Fruit fly (Drosophila melanogaster) whole organism, embryonic: ENCODE data around the gene CG31445.
A peak's percentile ranks its signal among the peaks of the same experiment; 100 is the strongest.

Experiments
- Asciz ChIP-seq: fragments of 200-800 bp; sonication (Bioruptor generic); optimal IDR thresholded peaks from 2 replicates; lab custom pipeline; 2017; ENCODE audit warnings: missing biosample characterization, mild to moderate bottlenecking, missing genetic modification characterization, missing genetic modification reagents
- Atf-2 ChIP-seq: fragments of 200-800 bp; sonication (Bioruptor generic); optimal IDR thresholded peaks from 2 replicates; lab custom pipeline; 2016; ENCODE audit warnings: missing biosample characterization, missing genetic modification characterization
- Bdp1 ChIP-seq: fragments of 200-800 bp; sonication (Bioruptor generic); optimal IDR thresholded peaks from 3 replicates; lab custom pipeline; 2016; ENCODE audit warnings: missing biosample characterization, missing genetic modification characterization
- CG11456 ChIP-seq: fragments of 200-800 bp; sonication (Bioruptor generic); IDR thresholded peaks from 3 replicates; pipeline ENCODE4 v1.3.6; 2022; ENCODE audit warnings: missing biosample characterization, missing genetic modification characterization
- CG12769 ChIP-seq: fragments of 200-800 bp; sonication (Bioruptor generic); optimal IDR thresholded peaks from 2 replicates; lab custom pipeline; 2019; ENCODE audit warnings: missing biosample characterization, mild to moderate bottlenecking, missing genetic modification characterization, moderate library complexity
- CG15696 ChIP-seq: fragments of 200-800 bp; sonication (Bioruptor generic); optimal IDR thresholded peaks from 2 replicates; lab custom pipeline; 2019; ENCODE audit warnings: missing biosample characterization, mild to moderate bottlenecking, missing genetic modification characterization, moderate library complexity
- CG1603 ChIP-seq: fragments of 200-800 bp; sonication (Bioruptor generic); optimal IDR thresholded peaks from 2 replicates; lab custom pipeline; 2019; ENCODE audit warnings: missing biosample characterization, mild to moderate bottlenecking, missing genetic modification characterization, moderate library complexity
- CG17568 ChIP-seq: fragments of 200-800 bp; sonication (Bioruptor generic); optimal IDR thresholded peaks from 2 replicates; lab custom pipeline; 2018; ENCODE audit warnings: missing biosample characterization, mild to moderate bottlenecking, missing genetic modification characterization, moderate library complexity
- CG1832 ChIP-seq: fragments of 200-800 bp; sonication (Bioruptor generic); optimal IDR thresholded peaks from 2 replicates; lab custom pipeline; 2017; ENCODE audit warnings: missing biosample characterization, mild to moderate bottlenecking, missing genetic modification characterization, inconsistent platforms
- CG2120 ChIP-seq: fragments of 200-800 bp; sonication (Bioruptor generic); optimal IDR thresholded peaks from 3 replicates; lab custom pipeline; 2016; ENCODE audit warnings: missing biosample characterization, missing genetic modification characterization
- CG2875 ChIP-seq: fragments of 200-800 bp; sonication (Bioruptor generic); optimal IDR thresholded peaks from 2 replicates; lab custom pipeline; 2017; ENCODE audit warnings: missing biosample characterization, mild to moderate bottlenecking, missing genetic modification characterization, missing genetic modification reagents
- CG3065 ChIP-seq: fragments of 200-800 bp; sonication (Bioruptor generic); optimal IDR thresholded peaks from 2 replicates; lab custom pipeline; 2016; ENCODE audit warnings: missing biosample characterization, missing genetic modification characterization
- CG33213 ChIP-seq: fragments of 200-800 bp; sonication (Bioruptor generic); optimal IDR thresholded peaks from 3 replicates; lab custom pipeline; 2016; ENCODE audit warnings: missing biosample characterization, missing genetic modification characterization
- CG4730 ChIP-seq: fragments of 200-800 bp; sonication (Bioruptor generic); IDR thresholded peaks from 2 replicates; pipeline ENCODE4 v1.3.6; 2022; ENCODE audit warnings: missing biosample characterization, missing genetic modification characterization
- CG6175 ChIP-seq: fragments of 200-800 bp; sonication (Bioruptor generic); IDR thresholded peaks from 3 replicates; pipeline ENCODE4 v1.3.6; 2022; ENCODE audit warnings: missing biosample characterization, missing genetic modification characterization
- CG6654 ChIP-seq: fragments of 200-800 bp; sonication (Bioruptor generic); optimal IDR thresholded peaks from 2 replicates; lab custom pipeline; 2017; ENCODE audit warnings: missing biosample characterization, mild to moderate bottlenecking, missing genetic modification characterization
- CG6813 ChIP-seq: fragments of 200-800 bp; sonication (Bioruptor generic); optimal IDR thresholded peaks from 2 replicates; lab custom pipeline; 2017; ENCODE audit warnings: missing biosample characterization, missing genetic modification characterization, mild to moderate bottlenecking, moderate library complexity, missing genetic modification reagents
- CG8281 ChIP-seq: fragments of 200-800 bp; sonication (Bioruptor generic); optimal IDR thresholded peaks from 2 replicates; lab custom pipeline; 2018; ENCODE audit warnings: missing biosample characterization, mild to moderate bottlenecking, missing genetic modification characterization, moderate library complexity
- CG8765 ChIP-seq: fragments of 200-800 bp; sonication (Bioruptor generic); IDR thresholded peaks from 2 replicates; pipeline ENCODE4 v1.3.6; 2022; ENCODE audit warnings: missing biosample characterization, missing genetic modification characterization
- E2f1 ChIP-seq: fragments of 200-800 bp; sonication (Bioruptor generic); IDR thresholded peaks from 2 replicates; pipeline ENCODE4 v1.3.6; 2022; ENCODE audit warnings: missing biosample characterization, missing genetic modification characterization
- Ets97D ChIP-seq: fragments of 200-800 bp; sonication (Bioruptor generic); optimal IDR thresholded peaks from 3 replicates; lab custom pipeline; 2016; ENCODE audit warnings: missing biosample characterization, missing genetic modification characterization
- H15 ChIP-seq: fragments of 200-800 bp; sonication (Bioruptor generic); IDR thresholded peaks from 3 replicates; pipeline ENCODE4 v1.3.6; 2022; ENCODE audit warnings: missing biosample characterization, missing genetic modification characterization
- Hand ChIP-seq: fragments of 200-800 bp; sonication (Bioruptor generic); optimal IDR thresholded peaks from 2 replicates; lab custom pipeline; 2017; ENCODE audit warnings: mild to moderate bottlenecking, missing biosample characterization, missing genetic modification reagents, missing genetic modification characterization
- Mes4 ChIP-seq: fragments of 200-800 bp; sonication (Bioruptor generic); optimal IDR thresholded peaks from 2 replicates; lab custom pipeline; 2016; ENCODE audit warnings: missing biosample characterization, missing genetic modification characterization
- NFAT ChIP-seq: fragments of 200-800 bp; sonication (Bioruptor generic); IDR thresholded peaks from 2 replicates; pipeline ENCODE4 v1.3.6; 2022; ENCODE audit warnings: missing biosample characterization, missing genetic modification characterization
- Nf-YC ChIP-seq: fragments of 200-800 bp; optimal IDR thresholded peaks from 3 replicates; lab custom pipeline; 2019; ENCODE audit warnings: missing biosample characterization, mild to moderate bottlenecking, missing genetic modification characterization, moderate library complexity
- NfI ChIP-seq: fragments of 200-800 bp; sonication (Bioruptor generic); optimal IDR thresholded peaks from 3 replicates; lab custom pipeline; 2018; ENCODE audit warnings: missing biosample characterization, mild to moderate bottlenecking, missing genetic modification characterization, moderate library complexity
- aop ChIP-seq: fragments of 200-800 bp; sonication (Bioruptor generic); IDR thresholded peaks from 2 replicates; pipeline ENCODE4 v1.3.6; 2022; ENCODE audit warnings: missing biosample characterization, missing genetic modification characterization
- bab2 ChIP-seq: fragments of 200-800 bp; sonication (Bioruptor generic); optimal IDR thresholded peaks from 2 replicates; lab custom pipeline; 2016; ENCODE audit warnings: missing biosample characterization, missing genetic modification characterization
- croc ChIP-seq: fragments of 200-800 bp; sonication (Bioruptor generic); conservative IDR thresholded peaks from 3 replicates; pipeline ENCODE4 v1.3.6; 2022; ENCODE audit warnings: missing biosample characterization, missing genetic modification characterization
- crp ChIP-seq, 2 experiments: fragments of 200-800 bp; sonication (Bioruptor generic); optimal IDR thresholded peaks; 2 replicates in 1 of 2; 3 replicates in 1 of 2; lab custom pipeline; 2017; ENCODE audit warnings: missing biosample characterization in 2 of 2, missing genetic modification characterization in 2 of 2, mild to moderate bottlenecking in 1 of 2, moderate library complexity in 1 of 2
- dimm ChIP-seq: fragments of 200-800 bp; sonication (Bioruptor generic); IDR thresholded peaks from 2 replicates; pipeline ENCODE4 v1.3.6; 2022; ENCODE audit warnings: missing biosample characterization, missing genetic modification characterization
- dmrt99B ChIP-seq: fragments of 200-800 bp; sonication (Bioruptor generic); optimal IDR thresholded peaks from 2 replicates; lab custom pipeline; 2018; ENCODE audit warnings: missing biosample characterization, mild to moderate bottlenecking, missing genetic modification characterization, moderate library complexity
- dysf ChIP-seq: fragments of 200-800 bp; sonication (Bioruptor generic); IDR thresholded peaks from 3 replicates; pipeline ENCODE4 v1.3.6; 2022; ENCODE audit warnings: missing biosample characterization, missing genetic modification characterization
- fd96Cb ChIP-seq: fragments of 200-800 bp; sonication (Bioruptor generic); optimal IDR thresholded peaks from 2 replicates; lab custom pipeline; 2018; ENCODE audit warnings: missing biosample characterization, mild to moderate bottlenecking, missing genetic modification characterization, moderate library complexity
- gsb ChIP-seq: fragments of 200-800 bp; sonication (Bioruptor generic); IDR thresholded peaks from 2 replicates; pipeline ENCODE4 v1.3.6; 2022; ENCODE audit warnings: missing biosample characterization, missing genetic modification characterization
- gsb-n ChIP-seq: fragments of 200-800 bp; sonication (Bioruptor generic); optimal IDR thresholded peaks from 3 replicates; lab custom pipeline; 2018; ENCODE audit warnings: missing biosample characterization, mild to moderate bottlenecking, missing genetic modification characterization
- nau ChIP-seq: fragments of 200-800 bp; sonication (Bioruptor generic); optimal IDR thresholded peaks from 3 replicates; lab custom pipeline; 2017; ENCODE audit warnings: missing biosample characterization, mild to moderate bottlenecking, missing genetic modification characterization, missing genetic modification reagents
- nerfin-1 ChIP-seq: fragments of 200-800 bp; sonication (Bioruptor generic); optimal IDR thresholded peaks from 3 replicates; lab custom pipeline; 2019; ENCODE audit warnings: missing biosample characterization, mild to moderate bottlenecking, missing genetic modification characterization, moderate library complexity
- org-1 ChIP-seq: fragments of 200-800 bp; sonication (Bioruptor generic); optimal IDR thresholded peaks from 2 replicates; lab custom pipeline; 2017; ENCODE audit warnings: missing biosample characterization, missing genetic modification characterization
- p53 ChIP-seq: fragments of 200-800 bp; sonication (Bioruptor generic); optimal IDR thresholded peaks from 2 replicates; lab custom pipeline; 2016; ENCODE audit warnings: missing biosample characterization, missing genetic modification characterization
- pan ChIP-seq, 4 experiments: fragments of >200 bp in 3 of 4; fragments of 200-800 bp in 1 of 4; sonication (Bioruptor generic) in 1 of 4; optimal IDR thresholded peaks in 3 of 4; IDR thresholded peaks in 1 of 4; 2 replicates each; pipeline versions ENCODE4 v1.3.6 to Lab custom; 2017 to 2022; ENCODE audit warnings: missing biosample characterization in 2 of 4, missing genetic modification characterization in 2 of 4, mixed read lengths in 1 of 4
- scrt ChIP-seq: fragments of 200-800 bp; sonication (Bioruptor generic); optimal IDR thresholded peaks from 2 replicates; lab custom pipeline; 2018; ENCODE audit warnings: missing biosample characterization, mild to moderate bottlenecking, missing genetic modification characterization, moderate library complexity
- sisA ChIP-seq: fragments of 200-800 bp; sonication (Bioruptor generic); IDR thresholded peaks from 2 replicates; pipeline ENCODE4 v1.3.6; 2022; ENCODE audit warnings: missing biosample characterization, missing genetic modification characterization
- sna ChIP-seq: fragments of 200-800 bp; sonication (Bioruptor generic); IDR thresholded peaks from 2 replicates; pipeline ENCODE4 v1.3.6; 2022; ENCODE audit warnings: missing biosample characterization, missing genetic modification characterization; ENCODE audit not compliant: partially characterized antibody
- sqz ChIP-seq: fragments of 200-800 bp; sonication (Bioruptor generic); optimal IDR thresholded peaks from 3 replicates; lab custom pipeline; 2018; ENCODE audit warnings: missing biosample characterization, mild to moderate bottlenecking, missing genetic modification characterization
- tio ChIP-seq: fragments of 200-800 bp; sonication (Bioruptor generic); optimal IDR thresholded peaks from 2 replicates; lab custom pipeline; 2017; ENCODE audit warnings: missing biosample characterization, missing genetic modification characterization, inconsistent platforms
- tup ChIP-seq: fragments of 200-800 bp; sonication (Bioruptor generic); optimal IDR thresholded peaks from 2 replicates; lab custom pipeline; 2016; ENCODE audit warnings: missing biosample characterization, mild to moderate bottlenecking, missing genetic modification characterization, moderate library complexity

The CG31445 gene

dm6 chr3R:29207012-29207656, 37.5 kb downstream of the CG31445 start (continued):
- TF ChIP-seq bab2 (GFP tag; lab: Kevin White, UChicago) (no peak), CG1603 (tag; lab: Kevin White, UChicago) (no peak), pan (optimal IDR thresholded peaks at IDR 0.05; lab: Kevin White, UChicago) (no peak), pan (GFP tag; optimal IDR thresholded peaks at IDR 0.05 in 1 of 2, IDR thresholded peaks at IDR 0.05 in 1 of 2) (peak in 1 of 2 experiments; percentile 85), NFAT (0 out of 2 replicates have a peak, but pooled peaks have one; percentile 26), CG8765 (GFP tag; lab: Robert Waterston, UW) (no peak), crp (GFP tag; optimal IDR thresholded peaks at IDR 0.05; lab: Kevin White, UChicago) (no peak), croc (GFP tag; lab: Robert Waterston, UW) (no peak; the same call in 2 of the 3 replicates), fd96Cb (tag; lab: Kevin White, UChicago) (peak; percentile 60), Bdp1 (GFP tag; lab: Kevin White, UChicago) (no peak), dimm (GFP tag; lab: Robert Waterston, UW) (0 out of 2 replicates have a peak, but pooled peaks have one; percentile 40), CG2875 (GFP tag; lab: Kevin White, UChicago) (peak; percentile 9), sqz (GFP tag; lab: Kevin White, UChicago) (peak; percentile 33), CG12769 (tag; lab: Kevin White, UChicago) (no peak), gsb-n (peak; percentile 42), CG1832 (no peak), Asciz (GFP tag; lab: Kevin White, UChicago) (peak; percentile 29), dmrt99B (peak; percentile 73), CG15696 (tag; lab: Kevin White, UChicago) (peak; percentile 37), CG6654 (GFP tag; lab: Kevin White, UChicago) (no peak), E2f1 (GFP tag; lab: Robert Waterston, UW) (peak; percentile 62), CG4730 (GFP tag; lab: Robert Waterston, UW) (peak; percentile 69), Mes4 (no peak), CG11456 (GFP tag; lab: Robert Waterston, UW) (peak; percentile 74), sisA (GFP tag; lab: Robert Waterston, UW) (peak; percentile 67), CG3065 (GFP tag; lab: Kevin White, UChicago) (no peak), NfI (GFP tag; lab: Kevin White, UChicago) (peak; percentile 73), scrt (GFP tag; lab: Kevin White, UChicago) (peak; percentile 2), Hand (GFP tag; lab: Kevin White, UChicago) (no peak), nerfin-1 (tag; lab: Kevin White, UChicago) (no peak), CG8281 (tag; lab: Kevin White, UChicago) (peak; percentile 13), tup (GFP tag; lab: Kevin White, UChicago) (no peak), p53 (GFP tag; lab: Kevin White, UChicago) (no peak), sna (GFP tag; lab: Robert Waterston, UW) (no peak), Ets97D (GFP tag; lab: Kevin White, UChicago) (no peak), gsb (GFP tag; lab: Robert Waterston, UW) (0 out of 2 replicates have a peak, but pooled peaks have one; percentile 34), CG6813 (GFP tag; lab: Kevin White, UChicago) (no peak), tio (peak; percentile 23), aop (no peak), CG17568 (peak; percentile 23), CG2120 (GFP tag; lab: Kevin White, UChicago) (peak; percentile 42), CG33213 (GFP tag; lab: Kevin White, UChicago) (no peak), org-1 (GFP tag; lab: Kevin White, UChicago) (no peak), H15 (GFP tag; lab: Robert Waterston, UW) (peak; percentile 66; the same call in 1 of the 3 replicates), dysf (GFP tag; lab: Robert Waterston, UW) (peak; percentile 83), Atf-2 (GFP tag; lab: Kevin White, UChicago) (no peak), CG6175 (GFP tag; lab: Robert Waterston, UW) (no peak; the same call in 2 of the 3 replicates), nau (GFP tag; lab: Kevin White, UChicago) (no peak), Nf-YC (tag; lab: Kevin White, UChicago) (peak; percentile 39)
